Worm (Caenorhabditis elegans) whole organism, L3 larva: ENCODE measurements around the gene F54F2.14.
A peak's percentile ranks its signal among the peaks of the same experiment; 100 is the strongest.

Source experiments
- aly-2 ChIP-seq: fragments of 150-350 bp; optimal IDR thresholded peaks from 2 replicates; lab custom pipeline; 2014; ENCODE audit warnings: missing biosample characterization, missing genetic modification characterization
- ama-1 ChIP-seq: fragments of 150-350 bp; optimal IDR thresholded peaks from 2 replicates; lab custom pipeline; 2018
- ceh-16 ChIP-seq: sonication (generic microtip); optimal IDR thresholded peaks from 2 replicates; lab custom pipeline; 2017; ENCODE audit warnings: missing biosample characterization, missing genetic modification characterization
- ceh-28 ChIP-seq: fragments of 150-350 bp; optimal IDR thresholded peaks from 2 replicates; lab custom pipeline; 2014; ENCODE audit warnings: missing biosample characterization, missing genetic modification reagents, missing genetic modification characterization
- ceh-82 ChIP-seq: fragments of 150-350 bp; optimal IDR thresholded peaks from 2 replicates; lab custom pipeline; 2014; ENCODE audit warnings: missing biosample characterization, missing genetic modification characterization
- ceh-9 ChIP-seq: sonication (generic microtip); optimal IDR thresholded peaks from 2 replicates; lab custom pipeline; 2018; ENCODE audit warnings: missing biosample characterization, missing genetic modification characterization
- daf-12 ChIP-seq: fragments of 150-350 bp; optimal IDR thresholded peaks from 2 replicates; lab custom pipeline; 2014; ENCODE audit warnings: missing biosample characterization, missing genetic modification reagents, missing genetic modification characterization
- egl-27 ChIP-seq: sonication (generic microtip); optimal IDR thresholded peaks from 4 replicates; lab custom pipeline; 2017; ENCODE audit warnings: missing biosample characterization, missing genetic modification reagents, missing genetic modification characterization
- egl-5 ChIP-seq: fragments of 150-350 bp; optimal IDR thresholded peaks from 2 replicates; lab custom pipeline; 2017; ENCODE audit warnings: missing biosample characterization, missing genetic modification reagents, missing genetic modification characterization, inconsistent platforms
- elt-1 ChIP-seq: fragments of 150-350 bp; optimal IDR thresholded peaks from 2 replicates; lab custom pipeline; 2014; ENCODE audit warnings: missing biosample characterization, missing genetic modification characterization
- elt-2 ChIP-seq: sonication (generic microtip); optimal IDR thresholded peaks from 2 replicates; lab custom pipeline; 2016; ENCODE audit warnings: missing genetic modification reagents, mild to moderate bottlenecking, missing genetic modification characterization, missing compliant biosample characterization
- elt-3 ChIP-seq, 3 experiments: fragments of 150-350 bp in 1 of 3; sonication (generic microtip) in 2 of 3; optimal IDR thresholded peaks; 2 replicates in 2 of 3; 4 replicates in 1 of 3; lab custom pipeline; 2014 to 2017; ENCODE audit warnings: missing biosample characterization in 3 of 3, missing genetic modification characterization in 3 of 3
- eor-1 ChIP-seq, 2 experiments: fragments of 150-350 bp; optimal IDR thresholded peaks; 2 replicates each; lab custom pipeline; 2014 to 2018; ENCODE audit warnings: missing biosample characterization in 2 of 2, missing genetic modification characterization in 2 of 2
- fkh-2 ChIP-seq: fragments of 150-350 bp; optimal IDR thresholded peaks from 2 replicates; lab custom pipeline; 2014; ENCODE audit warnings: missing biosample characterization, missing genetic modification reagents, missing genetic modification characterization
- fos-1 ChIP-seq: fragments of 150-350 bp; optimal IDR thresholded peaks from 2 replicates; lab custom pipeline; 2014; ENCODE audit warnings: missing biosample characterization, missing genetic modification characterization
- hmg-11 ChIP-seq: sonication (generic microtip); optimal IDR thresholded peaks from 2 replicates; lab custom pipeline; 2016; ENCODE audit warnings: missing genetic modification characterization, missing compliant biosample characterization
- jun-1 ChIP-seq: fragments of 150-350 bp; optimal IDR thresholded peaks from 2 replicates; lab custom pipeline; 2014; ENCODE audit warnings: missing biosample characterization, missing genetic modification reagents, missing genetic modification characterization
- lin-15B ChIP-seq: fragments of 150-350 bp; optimal IDR thresholded peaks from 2 replicates; lab custom pipeline; 2014; ENCODE audit warnings: missing biosample characterization, missing genetic modification characterization
- lin-39 ChIP-seq: fragments of 150-350 bp; optimal IDR thresholded peaks from 2 replicates; lab custom pipeline; 2018; ENCODE audit warnings: missing biosample characterization, missing genetic modification reagents, missing genetic modification characterization
- lsy-12 ChIP-seq: sonication (generic microtip); optimal IDR thresholded peaks from 2 replicates; lab custom pipeline; 2016; ENCODE audit warnings: mild to moderate bottlenecking, missing genetic modification characterization, missing compliant biosample characterization
- mdl-1 ChIP-seq: fragments of 150-350 bp; optimal IDR thresholded peaks from 2 replicates; lab custom pipeline; 2014; ENCODE audit warnings: missing biosample characterization, missing genetic modification characterization
- mml-1 ChIP-seq: fragments of 150-350 bp; sonication (generic microtip); optimal IDR thresholded peaks from 3 replicates; lab custom pipeline; 2014; ENCODE audit warnings: missing biosample characterization, missing genetic modification characterization
- nfya-1 ChIP-seq: sonication (generic microtip); optimal IDR thresholded peaks from 2 replicates; lab custom pipeline; 2017; ENCODE audit warnings: missing genetic modification characterization, mild to moderate bottlenecking, missing compliant biosample characterization, antibody characterized with exemption, moderate library complexity; ENCODE audit not compliant: insufficient read depth
- nhr-11 ChIP-seq: fragments of 150-350 bp; optimal IDR thresholded peaks from 2 replicates; lab custom pipeline; 2014; ENCODE audit warnings: missing biosample characterization, missing genetic modification characterization
- nhr-12 ChIP-seq: fragments of 150-350 bp; optimal IDR thresholded peaks from 2 replicates; lab custom pipeline; 2014; ENCODE audit warnings: missing biosample characterization, missing genetic modification characterization
- nhr-23 ChIP-seq: fragments of 150-350 bp; optimal IDR thresholded peaks from 2 replicates; lab custom pipeline; 2014; ENCODE audit warnings: missing biosample characterization, missing genetic modification reagents, missing genetic modification characterization
- nhr-237 ChIP-seq: fragments of 150-350 bp; optimal IDR thresholded peaks from 2 replicates; lab custom pipeline; 2014; ENCODE audit warnings: missing biosample characterization, missing genetic modification characterization
- nhr-25 ChIP-seq: sonication (generic microtip); optimal IDR thresholded peaks from 2 replicates; lab custom pipeline; 2017; ENCODE audit warnings: missing biosample characterization, missing genetic modification characterization
- nhr-28 ChIP-seq: fragments of 150-350 bp; optimal IDR thresholded peaks from 2 replicates; lab custom pipeline; 2014; ENCODE audit warnings: missing biosample characterization, missing genetic modification characterization
- nhr-43 ChIP-seq: sonication (generic microtip); optimal IDR thresholded peaks from 2 replicates; lab custom pipeline; 2016; ENCODE audit warnings: mild to moderate bottlenecking, missing genetic modification characterization, missing compliant biosample characterization; ENCODE audit not compliant: poor library complexity, severe bottlenecking
- nhr-67 ChIP-seq: fragments of 150-350 bp; optimal IDR thresholded peaks from 2 replicates; lab custom pipeline; 2014; ENCODE audit warnings: missing biosample characterization, missing genetic modification characterization
- nhr-76 ChIP-seq: fragments of 150-350 bp; sonication (generic microtip); optimal IDR thresholded peaks from 5 replicates; lab custom pipeline; 2014; ENCODE audit warnings: missing biosample characterization, missing genetic modification characterization
- nhr-77 ChIP-seq: fragments of 150-350 bp; optimal IDR thresholded peaks from 2 replicates; lab custom pipeline; 2014; ENCODE audit warnings: missing biosample characterization, missing genetic modification characterization
- pha-4 ChIP-seq: fragments of 150-350 bp; optimal IDR thresholded peaks from 2 replicates; lab custom pipeline; 2014; ENCODE audit warnings: missing biosample characterization, missing genetic modification reagents, missing genetic modification characterization
- pqm-1 ChIP-seq: fragments of 150-350 bp; optimal IDR thresholded peaks from 2 replicates; lab custom pipeline; 2017; ENCODE audit warnings: missing biosample characterization, missing genetic modification characterization, inconsistent platforms
- sea-2 ChIP-seq: fragments of 150-350 bp; sonication (generic microtip); optimal IDR thresholded peaks from 4 replicates; lab custom pipeline; 2014; ENCODE audit warnings: missing biosample characterization, missing genetic modification reagents, missing genetic modification characterization
- skn-1 ChIP-seq: fragments of 150-350 bp; optimal IDR thresholded peaks from 2 replicates; lab custom pipeline; 2014; ENCODE audit warnings: missing biosample characterization, missing genetic modification characterization
- snpc-4 ChIP-seq: fragments of 150-350 bp; optimal IDR thresholded peaks from 2 replicates; lab custom pipeline; 2014; ENCODE audit warnings: missing biosample characterization, missing genetic modification characterization
- unc-39 ChIP-seq: sonication (generic microtip); optimal IDR thresholded peaks from 4 replicates; lab custom pipeline; 2017; ENCODE audit warnings: missing biosample characterization, missing genetic modification characterization
- unc-62 ChIP-seq: fragments of 150-350 bp; sonication (generic microtip); optimal IDR thresholded peaks from 4 replicates; lab custom pipeline; 2014; ENCODE audit warnings: missing biosample characterization, missing genetic modification reagents, missing genetic modification characterization
- ztf-11 ChIP-seq: fragments of 150-350 bp; optimal IDR thresholded peaks from 2 replicates; lab custom pipeline; 2014; ENCODE audit warnings: missing biosample characterization, missing genetic modification characterization
- ztf-4 ChIP-seq: fragments of 150-350 bp; optimal IDR thresholded peaks from 2 replicates; lab custom pipeline; 2014; ENCODE audit warnings: missing biosample characterization, missing genetic modification characterization

Gene F54F2.14

ce11 chrIII:8780473-8780872 lies 10.9 kb upstream of the F54F2.14 start (continued):
- TF ChIP-seq nhr-237 (tag; lab: Kevin White, UChicago): no peak
- TF ChIP-seq sea-2: no peak
- no peak for TF ChIP-seq nhr-12 (tag; lab: Kevin White, UChicago)
- no peak for TF ChIP-seq nhr-11 (tag; lab: Kevin White, UChicago)
- peak; percentile 97 for TF ChIP-seq nhr-23 (tag; lab: Kevin White, UChicago)
- no peak for TF ChIP-seq snpc-4
- peak; percentile 48 for TF ChIP-seq elt-1
- no peak for TF ChIP-seq mml-1
- no peak for TF ChIP-seq jun-1 (tag; lab: Kevin White, UChicago)
- TF ChIP-seq egl-27: no peak
- TF ChIP-seq unc-62: no peak

ce11 chrIII:8782080-8782479 lies 9.3 kb upstream of the F54F2.14 start:
- TF ChIP-seq sea-2: no peak
- TF ChIP-seq elt-2: no peak
- no peak for TF ChIP-seq egl-5 (tag; lab: Kevin White, UChicago)
- peak; percentile 68 for TF ChIP-seq lin-39 (tag; lab: Kevin White, UChicago)
- peak; percentile 62 for TF ChIP-seq nfya-1 (tag; lab: Kevin White, UChicago)

ce11 chrIII:8782744-8783143 lies 8.6 kb upstream of the F54F2.14 start:
- TF ChIP-seq jun-1 (tag; lab: Kevin White, UChicago) (peak; percentile 17), nhr-25 (tag; lab: Kevin White, UChicago) (peak; percentile 10), ceh-28 (tag; lab: Kevin White, UChicago) (no peak), nhr-77 (tag; lab: Kevin White, UChicago) (no peak), ztf-4 (tag; lab: Kevin White, UChicago) (no peak), fos-1 (no peak), elt-2 (peak; percentile 74), ztf-11 (tag; lab: Kevin White, UChicago) (no peak), nfya-1 (tag; lab: Kevin White, UChicago) (peak; percentile 21), elt-3 (tag; optimal IDR thresholded peaks at IDR 0.05; lab: Kevin White, UChicago) (no peak), pqm-1 (peak; percentile 75), pha-4 (tag; lab: Kevin White, UChicago) (peak; percentile 6), egl-27 (no peak)

ce11 chrIII:8784500-8784899 lies 6.8 kb upstream of the F54F2.14 start:
- no peak for TF ChIP-seq ama-1 (lab: Kevin White, UChicago)
- no peak for TF ChIP-seq mdl-1 (tag; lab: Kevin White, UChicago)
- no peak for TF ChIP-seq nhr-25 (tag; lab: Kevin White, UChicago)
- no peak for TF ChIP-seq nhr-28 (tag; lab: Kevin White, UChicago)
- TF ChIP-seq egl-5 (tag; lab: Kevin White, UChicago): no peak
- no peak for TF ChIP-seq unc-39 (tag; lab: Kevin White, UChicago)
- no peak for TF ChIP-seq pqm-1
- TF ChIP-seq nhr-11 (tag; lab: Kevin White, UChicago): no peak
- TF ChIP-seq fos-1: no peak
- no peak for TF ChIP-seq ceh-9 (tag; lab: Kevin White, UChicago)
- TF ChIP-seq elt-2: no peak
- no peak for TF ChIP-seq sea-2
- no peak for TF ChIP-seq fkh-2
- no peak for TF ChIP-seq ztf-11 (tag; lab: Kevin White, UChicago)
- TF ChIP-seq lin-15B (tag; lab: Kevin White, UChicago): no peak
- no peak for TF ChIP-seq ztf-4 (tag; lab: Kevin White, UChicago)
- TF ChIP-seq nhr-43: no peak
- TF ChIP-seq, all 47 proteins: peak for 0

- TF ChIP-seq ztf-11 (tag; lab: Kevin White, UChicago) (no peak), nhr-11 (tag; lab: Kevin White, UChicago) (peak; percentile 36), ztf-4 (tag; lab: Kevin White, UChicago) (no peak), jun-1 (tag; lab: Kevin White, UChicago) (peak; percentile 69), mdl-1 (tag; lab: Kevin White, UChicago) (peak; percentile 71), skn-1 (no peak), elt-1 (no peak), nhr-28 (tag; lab: Kevin White, UChicago) (no peak), ceh-28 (tag; lab: Kevin White, UChicago) (no peak), egl-27 (no peak), nhr-77 (tag; lab: Kevin White, UChicago) (no peak), sea-2 (no peak), nhr-25 (tag; lab: Kevin White, UChicago) (no peak), ceh-9 (tag; lab: Kevin White, UChicago) (no peak), lsy-12 (tag; lab: Kevin White, UChicago) (no peak), aly-2 (tag; lab: Kevin White, UChicago) (no peak), pqm-1 (peak; percentile 36), lin-15B (tag; lab: Kevin White, UChicago) (peak; percentile 27), daf-12 (tag; lab: Kevin White, UChicago) (no peak), nfya-1 (tag; lab: Kevin White, UChicago) (peak; percentile 64), eor-1 (tag; optimal IDR thresholded peaks at IDR 0.05; lab: Kevin White, UChicago) (no peak), nhr-67 (tag; lab: Kevin White, UChicago) (no peak), elt-3 (tag; optimal IDR thresholded peaks at IDR 0.05; lab: Kevin White, UChicago) (no peak), nhr-12 (tag; lab: Kevin White, UChicago) (no peak), hmg-11 (tag; lab: Kevin White, UChicago) (no peak), ceh-82 (tag; lab: Kevin White, UChicago) (no peak), ama-1 (lab: Kevin White, UChicago) (no peak), nhr-76 (tag; lab: Kevin White, UChicago) (no peak), nhr-23 (tag; lab: Kevin White, UChicago) (no peak), egl-5 (tag; lab: Kevin White, UChicago) (no peak), snpc-4 (no peak), ceh-16 (tag; lab: Kevin White, UChicago) (no peak)
These were observed 5.9 kb upstream of the F54F2.14 start for ce11 chrIII:8785426-8785825.
